Worm (Caenorhabditis elegans) whole organism, L4 larva: ENCODE data around the gene vdac-1.

Experiments
- mep-1 ChIP-seq: fragments of 150-350 bp; sonication (generic microtip); optimal IDR thresholded peaks from 3 replicates; lab custom pipeline; 2014; ENCODE audit warnings: missing biosample characterization, missing genetic modification characterization
- ztf-11 ChIP-seq: fragments of 150-350 bp; optimal IDR thresholded peaks from 2 replicates; lab custom pipeline; 2014; ENCODE audit warnings: missing biosample characterization, missing genetic modification characterization

ce11 chrIV:7512617-7513233 lies 5.0 kb upstream of the vdac-1 start, which contains the start of the genes plc-4 and R05G6.4:
- TF ChIP-seq mep-1, result no peak
- no peak for TF ChIP-seq ztf-11
